Worm (Caenorhabditis elegans) whole organism, L3 larva: ENCODE measurements around the gene sre-7.

ENCODE experiments used
- ZK546.5 ChIP-seq: sonication (generic microtip); optimal IDR thresholded peaks from 2 replicates; lab custom pipeline; 2017; ENCODE audit warnings: missing biosample characterization, missing genetic modification characterization
- lin-15B ChIP-seq: fragments of 150-350 bp; optimal IDR thresholded peaks from 2 replicates; lab custom pipeline; 2014; ENCODE audit warnings: missing biosample characterization, missing genetic modification characterization
- nhr-12 ChIP-seq: fragments of 150-350 bp; optimal IDR thresholded peaks from 2 replicates; lab custom pipeline; 2014; ENCODE audit warnings: missing biosample characterization, missing genetic modification characterization
- nhr-28 ChIP-seq: fragments of 150-350 bp; optimal IDR thresholded peaks from 2 replicates; lab custom pipeline; 2014; ENCODE audit warnings: missing biosample characterization, missing genetic modification characterization

ce11 chrV:14223141-14223540 is 20.9 kb upstream of the sre-7 start:
- TF ChIP-seq nhr-12 (no peak), nhr-28 (tag; lab: Kevin White, UChicago) (no peak), lin-15B (tag; lab: Kevin White, UChicago) (no peak), ZK546.5 (tag; lab: Kevin White, UChicago) (no peak)
